Worm (Caenorhabditis elegans) whole organism, L4 larva: ENCODE results near the gene W02B3.7.

Experiments used
- daf-8 ChIP-seq: fragments of 200-800 bp; sonication (Bioruptor generic); IDR thresholded peaks from 2 replicates; pipeline ENCODE4 v1.3.6; 2022; ENCODE audit warnings: missing genetic modification characterization, missing compliant biosample characterization
- duxl-1 ChIP-seq: sonication (generic microtip); optimal IDR thresholded peaks from 2 replicates; lab custom pipeline; 2016; ENCODE audit warnings: mild to moderate bottlenecking, missing genetic modification characterization, moderate library complexity, missing compliant biosample characterization; ENCODE audit not compliant: poor library complexity
- egl-27 ChIP-seq: sonication (generic microtip); optimal IDR thresholded peaks from 3 replicates; lab custom pipeline; 2017; ENCODE audit warnings: missing biosample characterization, missing genetic modification reagents, missing genetic modification characterization
- fkh-10 ChIP-seq: fragments of 150-350 bp; optimal IDR thresholded peaks from 2 replicates; lab custom pipeline; 2014; ENCODE audit warnings: missing biosample characterization, missing genetic modification reagents, missing genetic modification characterization
- lin-1 ChIP-seq: fragments of 200-800 bp; sonication (Bioruptor generic); IDR thresholded peaks from 2 replicates; pipeline ENCODE4 v1.3.6; 2022; ENCODE audit warnings: missing genetic modification reagents, missing genetic modification characterization, missing compliant biosample characterization
- lsy-2 ChIP-seq, 2 experiments: fragments of 150-350 bp in 1 of 2; sonication (generic microtip) in 1 of 2; optimal IDR thresholded peaks; 2 replicates each; lab custom pipeline; 2014 to 2017; ENCODE audit warnings: missing biosample characterization in 2 of 2, missing genetic modification characterization in 2 of 2
- nhr-11 ChIP-seq: fragments of 150-350 bp; optimal IDR thresholded peaks from 2 replicates; lab custom pipeline; 2014; ENCODE audit warnings: missing biosample characterization, missing genetic modification characterization
- nhr-237 ChIP-seq: sonication (generic microtip); optimal IDR thresholded peaks from 2 replicates; lab custom pipeline; 2017; ENCODE audit warnings: missing biosample characterization, missing genetic modification characterization
- nhr-25 ChIP-seq: sonication (generic microtip); optimal IDR thresholded peaks from 2 replicates; lab custom pipeline; 2017; ENCODE audit warnings: missing genetic modification characterization, mild to moderate bottlenecking, missing compliant biosample characterization, antibody characterized with exemption, moderate library complexity, borderline replicate concordance; ENCODE audit not compliant: insufficient read depth
- nhr-28 ChIP-seq: fragments of 150-350 bp; optimal IDR thresholded peaks from 2 replicates; lab custom pipeline; 2014; ENCODE audit warnings: missing biosample characterization, missing genetic modification characterization
- nhr-41 ChIP-seq: fragments of 200-800 bp; sonication (Bioruptor generic); IDR thresholded peaks from 2 replicates; pipeline ENCODE4 v1.3.6; 2022; ENCODE audit warnings: missing genetic modification reagents, missing genetic modification characterization, missing compliant biosample characterization
- set-16 ChIP-seq: fragments of 200-800 bp; sonication (Bioruptor generic); IDR thresholded peaks from 2 replicates; pipeline ENCODE4 v1.3.6; 2022; ENCODE audit warnings: missing genetic modification reagents, missing genetic modification characterization, missing compliant biosample characterization
- unc-62 ChIP-seq, 3 experiments: fragments of 150-350 bp in 1 of 3; sonication (generic microtip); optimal IDR thresholded peaks in 2 of 3; peaks in 1 of 3; 1 replicate in 1 of 3; 2 replicates in 2 of 3; lab custom pipeline; 2014 to 2017; ENCODE audit warnings: missing biosample characterization in 3 of 3, missing genetic modification characterization in 3 of 3, missing genetic modification reagents in 3 of 3, missing genotype in 1 of 3
- zip-2 ChIP-seq: fragments of 150-350 bp; optimal IDR thresholded peaks from 2 replicates; lab custom pipeline; 2014; ENCODE audit warnings: missing biosample characterization, missing genetic modification characterization

DNA sequence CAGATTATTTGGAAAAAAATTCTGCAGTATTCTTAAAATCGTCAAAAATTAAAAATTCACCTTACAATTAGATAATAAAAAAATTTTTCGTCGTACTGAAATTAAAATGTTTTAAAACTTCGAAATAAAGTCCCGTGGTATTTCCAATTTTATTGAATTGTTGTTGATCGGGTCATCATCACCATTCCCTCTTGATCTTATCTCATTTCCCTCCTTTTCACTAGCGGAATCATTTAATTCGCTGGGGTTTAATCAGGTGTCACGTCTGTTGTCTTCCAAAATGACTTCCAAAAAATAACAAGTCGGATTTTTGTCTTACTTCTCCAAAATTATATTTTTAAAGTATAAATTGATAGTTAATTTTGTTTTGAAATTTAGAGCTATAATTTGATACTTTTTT is 35.2 kb downstream of the W02B3.7 start:
- TF ChIP-seq nhr-237 (tag; lab: Kevin White, UChicago): no peak
- no peak for TF ChIP-seq zip-2 (tag; lab: Kevin White, UChicago)
- no peak for TF ChIP-seq egl-27 (tag; lab: Kevin White, UChicago)
- TF ChIP-seq daf-8: no peak
- TF ChIP-seq nhr-28 (tag; lab: Kevin White, UChicago): no peak
- no peak for TF ChIP-seq nhr-11 (tag; lab: Kevin White, UChicago)
- no peak for TF ChIP-seq lsy-2 (tag; optimal IDR thresholded peaks at IDR 0.05; lab: Kevin White, UChicago)
- no peak for TF ChIP-seq nhr-41 (GFP tag; lab: Robert Waterston, UW)
- no peak for TF ChIP-seq duxl-1 (tag; lab: Kevin White, UChicago)
- no peak for TF ChIP-seq fkh-10 (GFP tag; lab: Kevin White, UChicago)
- TF ChIP-seq lin-1: no peak
- TF ChIP-seq nhr-25 (tag; lab: Kevin White, UChicago): no peak
- no peak for TF ChIP-seq unc-62 (GFP tag; optimal IDR thresholded peaks at IDR 0.05 in 1 of 2; lab: Kevin White, UChicago)
- TF ChIP-seq unc-62 (tag; optimal IDR thresholded peaks at IDR 0.05; lab: Kevin White, UChicago): no peak
- no peak for TF ChIP-seq set-16
